Worm (Caenorhabditis elegans): Measurements from ENCODE around the gene str-246.
A peak's percentile ranks its signal among the peaks of the same experiment; 100 is the strongest.

Gene str-246

ce11 chrIII:11046549-11046948, 31.0 kb upstream of the str-246 start:
- peak in 1 of 2 experiments; percentile 28 for TF ChIP-seq lin-35 (GFP tag; optimal IDR thresholded peaks at IDR 0.05)
- TF ChIP-seq pqm-1 (tag; optimal IDR thresholded peaks at IDR 0.05) = no peak
- TF ChIP-seq nhr-237 (tag; optimal IDR thresholded peaks at IDR 0.05) = no peak
- TF ChIP-seq elt-3 (tag; optimal IDR thresholded peaks at IDR 0.05) = peak in 1 of 6 experiments; percentile 47
- peak; percentile 31 for TF ChIP-seq lin-14 (GFP tag; optimal IDR thresholded peaks at IDR 0.05)
- peak; percentile 80 for TF ChIP-seq blmp-1 (tag; optimal IDR thresholded peaks at IDR 0.05)

- TF ChIP-seq dpl-1 (GFP tag; optimal IDR thresholded peaks at IDR 0.05) (no peak), efl-1 (optimal IDR thresholded peaks at IDR 0.05) (no peak), efl-1 (GFP tag; optimal IDR thresholded peaks at IDR 0.05 in 1 of 2) (peak in 1 of 2 experiments; percentile 58), lin-14 (GFP tag; optimal IDR thresholded peaks at IDR 0.05) (peak; percentile 63), pag-3 (tag; optimal IDR thresholded peaks at IDR 0.05; ENCODE audit: borderline replicate concordance, insufficient read depth) (no peak)
Measured at ce11 chrIII:11050658-11051118, 26.8 kb upstream of the str-246 start.

ce11 chrIII:11053603-11054002, 23.9 kb upstream of the str-246 start:
- TF ChIP-seq pax-3 (tag; optimal IDR thresholded peaks at IDR 0.05) (no peak), ceh-8 (GFP tag; optimal IDR thresholded peaks at IDR 0.05) (no peak), lin-14 (GFP tag; optimal IDR thresholded peaks at IDR 0.05) (no peak), ceh-63 (GFP tag; optimal IDR thresholded peaks at IDR 0.05) (no peak), egl-27 (tag; optimal IDR thresholded peaks at IDR 0.05) (no peak), lir-3 (tag; optimal IDR thresholded peaks at IDR 0.05; ENCODE audit: poor library complexity) (no peak), aly-2 (tag; optimal IDR thresholded peaks at IDR 0.05) (no peak)

ce11 chrIII:11054032-11054431, 23.5 kb upstream of the str-246 start:
- TF ChIP-seq nhr-12 (tag; optimal IDR thresholded peaks at IDR 0.05) = no peak
- no peak for TF ChIP-seq nhr-19 (GFP tag; conservative IDR thresholded peaks at IDR 0.05)
- no peak for TF ChIP-seq irx-1 (tag; optimal IDR thresholded peaks at IDR 0.05)
- no peak for TF ChIP-seq elt-3 (tag; optimal IDR thresholded peaks at IDR 0.05)

ce11 chrIII:11054532-11055265, 22.8 kb upstream of the str-246 start:
- TF ChIP-seq C34B4.2 (tag; optimal IDR thresholded peaks at IDR 0.05) = no peak
- no peak for TF ChIP-seq nhr-28 (tag; optimal IDR thresholded peaks at IDR 0.05)
- no peak for TF ChIP-seq vab-15 (tag; optimal IDR thresholded peaks at IDR 0.05)
- peak; percentile 51 for TF ChIP-seq fkh-4 (tag; optimal IDR thresholded peaks at IDR 0.05; ENCODE audit: borderline replicate concordance)
- no peak for TF ChIP-seq nhr-11 (tag; optimal IDR thresholded peaks at IDR 0.05)
- TF ChIP-seq nhr-90 (tag; optimal IDR thresholded peaks at IDR 0.05; ENCODE audit: poor library complexity) = peak; percentile 22
- no peak for TF ChIP-seq aha-1 (tag; optimal IDR thresholded peaks at IDR 0.05)
- no peak for TF ChIP-seq ama-1 (optimal IDR thresholded peaks at IDR 0.05)
- peak; percentile 55 for TF ChIP-seq nhr-20 (tag; optimal IDR thresholded peaks at IDR 0.05)
- no peak for TF ChIP-seq pqm-1 (tag; optimal IDR thresholded peaks at IDR 0.05)
- TF ChIP-seq blmp-1 (tag; optimal IDR thresholded peaks at IDR 0.05) = peak; percentile 87
- TF ChIP-seq egl-27 (tag; optimal IDR thresholded peaks at IDR 0.05) = no peak
- no peak for TF ChIP-seq ceh-8 (GFP tag; optimal IDR thresholded peaks at IDR 0.05)
- no peak for TF ChIP-seq Y116A8C.19 (tag; optimal IDR thresholded peaks at IDR 0.05; ENCODE audit: borderline replicate concordance)
- peak; percentile 54 for TF ChIP-seq jun-1 (tag; optimal IDR thresholded peaks at IDR 0.05)
- no peak for TF ChIP-seq sup-37 (GFP tag; optimal IDR thresholded peaks at IDR 0.05)
- TF ChIP-seq zag-1 (tag; optimal IDR thresholded peaks at IDR 0.05) = no peak
- no peak for TF ChIP-seq nhr-76 (tag; optimal IDR thresholded peaks at IDR 0.05)
- TF ChIP-seq nhr-84 (tag; optimal IDR thresholded peaks at IDR 0.05) = no peak
- peak; percentile 41 for TF ChIP-seq ztf-4 (tag; optimal IDR thresholded peaks at IDR 0.05)
- TF ChIP-seq skn-1 (tag; optimal IDR thresholded peaks at IDR 0.05) = no peak
- TF ChIP-seq hlh-17 (GFP tag; optimal IDR thresholded peaks at IDR 0.05; ENCODE audit: borderline replicate concordance) = no peak
- peak; percentile 53 for TF ChIP-seq fkh-10 (GFP tag; optimal IDR thresholded peaks at IDR 0.05)
- TF ChIP-seq dpl-1 (GFP tag; optimal IDR thresholded peaks at IDR 0.05) = peak; percentile 40 to 49 (median 42)
- peak; percentile 20 for TF ChIP-seq C16A3.4 (tag; optimal IDR thresholded peaks at IDR 0.05)
- no peak for TF ChIP-seq fos-1 (tag; optimal IDR thresholded peaks at IDR 0.05)
- TF ChIP-seq ets-5 (GFP tag; IDR thresholded peaks at IDR 0.05) = no peak
- TF ChIP-seq lin-39 (tag; optimal IDR thresholded peaks at IDR 0.05) = no peak
- no peak for TF ChIP-seq tlp-1 (tag; optimal IDR thresholded peaks at IDR 0.05)
- TF ChIP-seq pag-3 (tag; optimal IDR thresholded peaks at IDR 0.05; ENCODE audit: borderline replicate concordance, insufficient read depth) = peak; percentile 49

All from whole organism, L1 larva.